Worm (Caenorhabditis elegans): ENCODE measurements around the gene Y54G9A.5.

DNA sequence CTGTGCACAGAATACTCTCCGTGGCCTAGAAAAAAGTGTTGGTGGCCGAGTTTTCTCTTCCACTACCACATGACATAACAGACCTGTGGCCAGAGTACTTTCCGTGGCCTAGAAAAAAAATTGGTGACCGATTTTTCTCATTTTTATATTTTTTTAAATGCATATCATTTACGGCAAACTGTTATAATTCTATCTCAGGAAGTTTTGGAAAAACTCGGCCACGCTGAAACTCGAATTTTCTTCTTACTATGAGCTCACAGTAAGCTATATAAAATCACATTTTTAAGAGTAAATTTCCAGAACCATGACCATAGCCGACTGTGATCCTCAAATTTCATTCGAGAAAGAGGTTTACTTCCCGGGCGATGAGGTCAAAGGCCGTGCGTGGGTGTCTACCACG lies 29.2 kb downstream of the Y54G9A.5 start, which contains the start of gene arrd-14:
- TF ChIP-seq F13H6.1 (tag; optimal IDR thresholded peaks at IDR 0.05) (no peak), nhr-25 (tag; optimal IDR thresholded peaks at IDR 0.05) (no peak), unc-62 (GFP tag; optimal IDR thresholded peaks at IDR 0.05) (no peak), Y55F3AM.14 (GFP tag; optimal IDR thresholded peaks at IDR 0.05) (no peak), nhr-12 (tag; optimal IDR thresholded peaks at IDR 0.05) (no peak), ama-1 (optimal IDR thresholded peaks at IDR 0.05) (no peak), ztf-1 (GFP tag; conservative IDR thresholded peaks at IDR 0.05) (no peak), ztf-4 (tag; optimal IDR thresholded peaks at IDR 0.05) (no peak)
